Fruit fly (Drosophila melanogaster) whole organism, embryonic: ENCODE data around the gene CG10700.

Source experiments
- Awh ChIP-seq: fragments of 200-800 bp; sonication (Bioruptor generic); IDR thresholded peaks from 2 replicates; pipeline ENCODE4, ENCODE4 v1.3.6; 2022; ENCODE audit warnings: missing biosample characterization, missing genetic modification characterization
- CG10366 ChIP-seq: fragments of 200-800 bp; sonication (Bioruptor generic); IDR thresholded peaks from 2 replicates; pipeline ENCODE4 v1.3.6; 2022; ENCODE audit warnings: missing biosample characterization, missing genetic modification characterization
- CG10654 ChIP-seq: fragments of 200-800 bp; sonication (Bioruptor generic); optimal IDR thresholded peaks from 2 replicates; lab custom pipeline; 2016; ENCODE audit warnings: missing biosample characterization, missing genetic modification characterization
- CG11247 ChIP-seq: fragments of 200-800 bp; sonication (Bioruptor generic); IDR thresholded peaks from 2 replicates; pipeline ENCODE4 v1.3.6; 2022; ENCODE audit warnings: missing biosample characterization, missing genetic modification characterization
- CG11723 ChIP-seq: fragments of 200-800 bp; sonication (Bioruptor generic); optimal IDR thresholded peaks from 2 replicates; lab custom pipeline; 2017; ENCODE audit warnings: missing biosample characterization, mild to moderate bottlenecking, missing genetic modification characterization
- CG12391 ChIP-seq: fragments of 200-800 bp; sonication (Bioruptor generic); optimal IDR thresholded peaks from 3 replicates; lab custom pipeline; 2018; ENCODE audit warnings: missing biosample characterization, mild to moderate bottlenecking, missing genetic modification characterization, moderate library complexity
- CG13287 ChIP-seq: fragments of 200-800 bp; sonication (Bioruptor generic); IDR thresholded peaks from 2 replicates; pipeline ENCODE4 v1.3.6; 2022; ENCODE audit warnings: missing biosample characterization, missing genetic modification characterization; ENCODE audit not compliant: partially characterized antibody
- CG15601 ChIP-seq: fragments of 200-800 bp; sonication (Bioruptor generic); optimal IDR thresholded peaks from 3 replicates; lab custom pipeline; 2019; ENCODE audit warnings: missing biosample characterization, mild to moderate bottlenecking, missing genetic modification characterization, moderate library complexity
- CG16813 ChIP-seq: fragments of 200-800 bp; sonication (Bioruptor generic); IDR thresholded peaks from 3 replicates; pipeline ENCODE4 v1.3.6; 2022; ENCODE audit warnings: missing biosample characterization, missing genetic modification characterization; ENCODE audit not compliant: partially characterized antibody
- CG18599 ChIP-seq: fragments of 200-800 bp; sonication (Bioruptor generic); optimal IDR thresholded peaks from 3 replicates; lab custom pipeline; 2017; ENCODE audit warnings: missing biosample characterization, missing genetic modification characterization, mild to moderate bottlenecking, moderate library complexity, missing genetic modification reagents
- CG2678 ChIP-seq: fragments of 200-800 bp; sonication (Bioruptor generic); optimal IDR thresholded peaks from 3 replicates; lab custom pipeline; 2019; ENCODE audit warnings: missing biosample characterization, mild to moderate bottlenecking, missing genetic modification characterization, moderate library complexity
- CG2875 ChIP-seq: fragments of 200-800 bp; sonication (Bioruptor generic); optimal IDR thresholded peaks from 2 replicates; lab custom pipeline; 2017; ENCODE audit warnings: missing biosample characterization, mild to moderate bottlenecking, missing genetic modification characterization, missing genetic modification reagents
- CG34224 ChIP-seq: fragments of 200-800 bp; sonication (Bioruptor generic); IDR thresholded peaks from 3 replicates; pipeline ENCODE4 v1.3.6; 2022; ENCODE audit warnings: missing biosample characterization, missing genetic modification characterization; ENCODE audit not compliant: partially characterized antibody
- CG34376 ChIP-seq: fragments of 200-800 bp; sonication (Bioruptor generic); optimal IDR thresholded peaks from 2 replicates; lab custom pipeline; 2018; ENCODE audit warnings: missing biosample characterization, mild to moderate bottlenecking, missing genetic modification characterization
- CG3995 ChIP-seq: fragments of 200-800 bp; sonication (Bioruptor generic); optimal IDR thresholded peaks from 3 replicates; lab custom pipeline; 2016; ENCODE audit warnings: missing biosample characterization, missing genetic modification characterization
- CG4282 ChIP-seq: fragments of 200-800 bp; sonication (Bioruptor generic); optimal IDR thresholded peaks from 2 replicates; lab custom pipeline; 2016; ENCODE audit warnings: missing biosample characterization, missing genetic modification characterization
- CG6175 ChIP-seq: fragments of 200-800 bp; sonication (Bioruptor generic); IDR thresholded peaks from 3 replicates; pipeline ENCODE4 v1.3.6; 2022; ENCODE audit warnings: missing biosample characterization, missing genetic modification characterization
- CG6654 ChIP-seq: fragments of 200-800 bp; sonication (Bioruptor generic); optimal IDR thresholded peaks from 2 replicates; lab custom pipeline; 2017; ENCODE audit warnings: missing biosample characterization, mild to moderate bottlenecking, missing genetic modification characterization
- CG6813 ChIP-seq: fragments of 200-800 bp; sonication (Bioruptor generic); optimal IDR thresholded peaks from 2 replicates; lab custom pipeline; 2017; ENCODE audit warnings: missing biosample characterization, missing genetic modification characterization, mild to moderate bottlenecking, moderate library complexity, missing genetic modification reagents
- CG7963 ChIP-seq: fragments of 200-800 bp; sonication (Bioruptor generic); IDR thresholded peaks from 3 replicates; pipeline ENCODE4 v1.3.6; 2022; ENCODE audit warnings: missing biosample characterization, missing genetic modification characterization; ENCODE audit not compliant: partially characterized antibody
- CG8944 ChIP-seq: fragments of 200-800 bp; sonication (Bioruptor generic); optimal IDR thresholded peaks from 3 replicates; lab custom pipeline; 2016; ENCODE audit warnings: missing biosample characterization, missing genetic modification characterization
- Dfd ChIP-seq, 2 experiments: fragments of >200 bp; optimal IDR thresholded peaks; 2 replicates each; lab custom pipeline; 2017; ENCODE audit warnings: missing biosample characterization in 2 of 2, missing genetic modification characterization in 2 of 2
- Hand ChIP-seq: fragments of 200-800 bp; sonication (Bioruptor generic); optimal IDR thresholded peaks from 2 replicates; lab custom pipeline; 2017; ENCODE audit warnings: mild to moderate bottlenecking, missing biosample characterization, missing genetic modification reagents, missing genetic modification characterization
- Hr51 ChIP-seq, 2 experiments: fragments of 200-800 bp; sonication (Bioruptor generic); optimal IDR thresholded peaks; 2 replicates in 1 of 2; 3 replicates in 1 of 2; lab custom pipeline; 2016 to 2018; ENCODE audit warnings: missing biosample characterization in 2 of 2, missing genetic modification characterization in 2 of 2, mild to moderate bottlenecking in 1 of 2, moderate library complexity in 1 of 2
- Kr ChIP-seq: fragments of 200-800 bp; sonication (Bioruptor generic); optimal IDR thresholded peaks from 2 replicates; lab custom pipeline; 2017; ENCODE audit warnings: missing biosample characterization, mild to moderate bottlenecking, missing genetic modification characterization
- Nf-YC ChIP-seq: fragments of 200-800 bp; optimal IDR thresholded peaks from 3 replicates; lab custom pipeline; 2019; ENCODE audit warnings: missing biosample characterization, mild to moderate bottlenecking, missing genetic modification characterization, moderate library complexity
- Pdp1 ChIP-seq, 2 experiments: fragments of 200-800 bp; sonication (Bioruptor generic); optimal IDR thresholded peaks; 3 replicates each; lab custom pipeline; 2016; ENCODE audit warnings: missing biosample characterization in 2 of 2, missing genetic modification characterization in 2 of 2, mild to moderate bottlenecking in 1 of 2, moderate library complexity in 1 of 2
- Rfx ChIP-seq: fragments of 200-800 bp; sonication (Bioruptor generic); IDR thresholded peaks from 2 replicates; pipeline ENCODE4 v1.3.6; 2022; ENCODE audit warnings: missing biosample characterization, missing genetic modification characterization
- Rx ChIP-seq: fragments of 200-800 bp; sonication (Bioruptor generic); IDR thresholded peaks from 2 replicates; pipeline ENCODE4 v1.3.6; 2022; ENCODE audit warnings: missing biosample characterization, missing genetic modification characterization
- Six4 ChIP-seq: fragments of 200-800 bp; sonication (Bioruptor generic); optimal IDR thresholded peaks from 2 replicates; lab custom pipeline; 2016; ENCODE audit warnings: missing biosample characterization, missing genetic modification characterization
- Ssrp ChIP-seq: fragments of 200-800 bp; sonication (Bioruptor generic); optimal IDR thresholded peaks from 2 replicates; lab custom pipeline; 2018; ENCODE audit warnings: missing biosample characterization, mild to moderate bottlenecking, missing genetic modification characterization, moderate library complexity
- Trl ChIP-seq, 3 experiments: fragments of >200 bp in 2 of 3; fragments of 200-800 bp in 1 of 3; sonication (Bioruptor generic) in 1 of 3; optimal IDR thresholded peaks; 2 replicates in 1 of 3; 3 replicates in 2 of 3; lab custom pipeline; 2016 to 2017; ENCODE audit warnings: missing biosample characterization in 1 of 3, missing genetic modification characterization in 1 of 3
- br ChIP-seq: fragments of >200 bp; optimal IDR thresholded peaks from 2 replicates; lab custom pipeline; 2017
- chinmo ChIP-seq: fragments of 200-800 bp; sonication (Bioruptor generic); IDR thresholded peaks from 4 replicates; pipeline ENCODE4 v1.3.6; 2022; ENCODE audit warnings: missing biosample characterization, missing genetic modification characterization; ENCODE audit not compliant: partially characterized antibody
- ems ChIP-seq: fragments of 200-800 bp; sonication (Bioruptor generic); optimal IDR thresholded peaks from 3 replicates; lab custom pipeline; 2016; ENCODE audit warnings: missing biosample characterization, missing genetic modification characterization
- fd64A ChIP-seq: fragments of 200-800 bp; sonication (Bioruptor generic); optimal IDR thresholded peaks from 3 replicates; lab custom pipeline; 2018; ENCODE audit warnings: missing biosample characterization, mild to moderate bottlenecking, missing genetic modification characterization
- ftz-f1 ChIP-seq: fragments of 200-800 bp; sonication (Bioruptor generic); optimal IDR thresholded peaks from 2 replicates; lab custom pipeline; 2016; ENCODE audit warnings: missing biosample characterization, missing genetic modification characterization
- hb ChIP-seq: fragments of 200-800 bp; sonication (Bioruptor generic); IDR thresholded peaks from 3 replicates; pipeline ENCODE4 v1.3.6; 2022; ENCODE audit warnings: missing biosample characterization, missing genetic modification characterization; ENCODE audit not compliant: partially characterized antibody
- her ChIP-seq: fragments of 200-800 bp; sonication (Bioruptor generic); optimal IDR thresholded peaks from 2 replicates; lab custom pipeline; 2016; ENCODE audit warnings: missing biosample characterization, missing genetic modification characterization
- lab ChIP-seq: fragments of 200-800 bp; sonication (Bioruptor generic); optimal IDR thresholded peaks from 3 replicates; lab custom pipeline; 2017; ENCODE audit warnings: missing biosample characterization, missing genetic modification characterization, mild to moderate bottlenecking, moderate library complexity, missing genetic modification reagents
- lbe ChIP-seq: fragments of 200-800 bp; sonication (Bioruptor generic); optimal IDR thresholded peaks from 2 replicates; lab custom pipeline; 2016; ENCODE audit warnings: missing biosample characterization, mild to moderate bottlenecking, missing genetic modification characterization
- maf-S ChIP-seq: fragments of 200-800 bp; sonication (Bioruptor generic); optimal IDR thresholded peaks from 2 replicates; lab custom pipeline; 2016; ENCODE audit warnings: missing biosample characterization, missing genetic modification characterization
- pros ChIP-seq: fragments of 200-800 bp; sonication (Bioruptor generic); optimal IDR thresholded peaks from 3 replicates; lab custom pipeline; 2019; ENCODE audit warnings: missing biosample characterization, mild to moderate bottlenecking, missing genetic modification characterization, moderate library complexity
- rib ChIP-seq: fragments of 200-800 bp; sonication (Bioruptor generic); IDR thresholded peaks from 2 replicates; pipeline ENCODE4 v1.3.6; 2022; ENCODE audit warnings: missing biosample characterization, missing genetic modification characterization
- sc ChIP-seq, 3 experiments: fragments of >200 bp in 2 of 3; fragments of 200-800 bp in 1 of 3; sonication (Bioruptor generic) in 1 of 3; optimal IDR thresholded peaks; 2 replicates in 2 of 3; 3 replicates in 1 of 3; lab custom pipeline; 2017; ENCODE audit warnings: mild to moderate bottlenecking in 1 of 3, missing biosample characterization in 1 of 3, missing genetic modification characterization in 1 of 3, missing genetic modification reagents in 1 of 3
- tll ChIP-seq, 2 experiments: fragments of 200-800 bp in 1 of 2; fragments of >200 bp in 1 of 2; sonication (Bioruptor generic) in 1 of 2; optimal IDR thresholded peaks; 2 replicates each; lab custom pipeline; 2017 to 2019; ENCODE audit warnings: missing biosample characterization in 2 of 2, missing genetic modification characterization in 2 of 2, mild to moderate bottlenecking in 1 of 2, moderate library complexity in 1 of 2
- tup ChIP-seq: fragments of 200-800 bp; sonication (Bioruptor generic); optimal IDR thresholded peaks from 2 replicates; lab custom pipeline; 2016; ENCODE audit warnings: missing biosample characterization, mild to moderate bottlenecking, missing genetic modification characterization, moderate library complexity
- vfl ChIP-seq: fragments of 200-800 bp; sonication (Bioruptor generic); optimal IDR thresholded peaks from 2 replicates; lab custom pipeline; 2016; ENCODE audit warnings: missing biosample characterization, missing genetic modification characterization
- yki ChIP-seq: fragments of >200 bp; optimal IDR thresholded peaks from 3 replicates; lab custom pipeline; 2018

Gene CG10700

DNA sequence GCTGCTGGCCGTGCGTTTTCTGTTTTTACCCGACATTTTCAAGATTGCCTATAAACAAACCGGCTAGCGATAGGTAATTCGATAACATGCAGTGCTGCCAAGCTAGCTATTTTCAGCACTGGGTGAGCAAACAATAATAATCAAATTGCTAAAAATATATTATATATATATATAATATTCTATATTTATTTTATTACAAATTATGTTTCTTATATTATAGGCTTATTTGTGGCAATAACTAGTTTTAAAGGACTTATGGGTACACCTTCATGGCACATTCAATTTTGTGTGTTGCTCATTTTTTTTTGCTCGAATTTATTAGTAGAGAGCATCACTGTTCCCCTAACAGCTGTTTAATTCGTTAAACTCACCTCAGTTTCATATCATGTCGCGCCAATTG is 48.1 kb upstream of the CG10700 start (continued):
- peak; percentile 20 for TF ChIP-seq CG34376
- TF ChIP-seq vfl (GFP tag; lab: Kevin White, UChicago) = no peak
- peak; percentile 43 for TF ChIP-seq lbe
- TF ChIP-seq CG4282 = no peak
- TF ChIP-seq CG7963 (GFP tag; lab: Robert Waterston, UW) = no peak
- peak; percentile 78 for TF ChIP-seq CG15601 (tag; lab: Kevin White, UChicago)
- no peak for TF ChIP-seq CG6175 (GFP tag; lab: Robert Waterston, UW)
- TF ChIP-seq Hr51 (GFP tag; optimal IDR thresholded peaks at IDR 0.05; lab: Kevin White, UChicago) = no peak
- peak; percentile 60 for TF ChIP-seq CG10366 (GFP tag; lab: Robert Waterston, UW)
- TF ChIP-seq CG12391 (tag; lab: Kevin White, UChicago) = peak; percentile 83
- TF ChIP-seq CG6813 (GFP tag; lab: Kevin White, UChicago) = no peak
- no peak for TF ChIP-seq Rx (GFP tag; lab: Robert Waterston, UW)
- no peak for TF ChIP-seq fd64A (GFP tag; lab: Kevin White, UChicago)
- no peak for TF ChIP-seq chinmo (GFP tag; lab: Robert Waterston, UW)
- TF ChIP-seq CG8944 (GFP tag; lab: Kevin White, UChicago) = no peak
- no peak for TF ChIP-seq sc (optimal IDR thresholded peaks at IDR 0.05; lab: Kevin White, UChicago)
- no peak for TF ChIP-seq sc (GFP tag; optimal IDR thresholded peaks at IDR 0.05; lab: Kevin White, UChicago)
- peak; percentile 52 for TF ChIP-seq CG10654
- TF ChIP-seq Kr (GFP tag; lab: Kevin White, UChicago) = no peak
- no peak for TF ChIP-seq CG3995
- TF ChIP-seq CG16813 = no peak
- peak; percentile 78 for TF ChIP-seq Rfx (GFP tag; lab: Robert Waterston, UW)
- TF ChIP-seq yki (lab: Kevin White, UChicago) = no peak
- 0 out of 2 replicates have a peak, but pooled peaks have one; percentile 11 for TF ChIP-seq CG11247 (GFP tag; lab: Robert Waterston, UW)
- TF ChIP-seq rib (GFP tag; lab: Robert Waterston, UW) = no peak
- TF ChIP-seq Awh (GFP tag; lab: Robert Waterston, UW) = no peak
- TF ChIP-seq Pdp1 (GFP tag; optimal IDR thresholded peaks at IDR 0.05; lab: Kevin White, UChicago) = no peak
- TF ChIP-seq Six4 (GFP tag; lab: Kevin White, UChicago) = peak; percentile 10
- TF ChIP-seq ftz-f1 (GFP tag; lab: Kevin White, UChicago) = no peak
- TF ChIP-seq Hand (GFP tag; lab: Kevin White, UChicago) = peak; percentile 23
- no peak for TF ChIP-seq ems
- no peak for TF ChIP-seq lab (GFP tag; lab: Kevin White, UChicago)
- TF ChIP-seq CG11723 (GFP tag; lab: Kevin White, UChicago) = peak; percentile 30
- no peak for TF ChIP-seq CG6654 (GFP tag; lab: Kevin White, UChicago)
- no peak for TF ChIP-seq maf-S
- no peak for TF ChIP-seq pros (GFP tag; lab: Kevin White, UChicago)
- no peak for TF ChIP-seq her (GFP tag; lab: Kevin White, UChicago)
- TF ChIP-seq hb = no peak
- TF ChIP-seq CG2678 (tag; lab: Kevin White, UChicago) = peak; percentile 77
- TF ChIP-seq Ssrp (tag; lab: Kevin White, UChicago) = peak; percentile 68
- TF ChIP-seq CG2875 (GFP tag; lab: Kevin White, UChicago) = no peak
- no peak for TF ChIP-seq Trl (optimal IDR thresholded peaks at IDR 0.05; lab: Kevin White, UChicago)
- no peak for TF ChIP-seq Trl (GFP tag; optimal IDR thresholded peaks at IDR 0.05; lab: Kevin White, UChicago)
- TF ChIP-seq CG13287 = peak; percentile 51; the same call in 1 of the 2 replicates
- TF ChIP-seq CG18599 (GFP tag; lab: Kevin White, UChicago) = peak; percentile 74
- no peak for TF ChIP-seq Dfd (GFP tag; optimal IDR thresholded peaks at IDR 0.05; lab: Kevin White, UChicago)
- TF ChIP-seq tup (GFP tag; lab: Kevin White, UChicago) = no peak
- TF ChIP-seq CG34224 (GFP tag; lab: Robert Waterston, UW) = 0 out of 3 replicates have a peak, but pooled peaks have one; percentile 21
- TF ChIP-seq Nf-YC (tag; lab: Kevin White, UChicago) = peak; percentile 70
- no peak for TF ChIP-seq br (lab: Kevin White, UChicago)
- no peak for TF ChIP-seq tll (GFP tag; optimal IDR thresholded peaks at IDR 0.05; lab: Kevin White, UChicago)
